Worm (Caenorhabditis elegans) whole organism, L4 larva: Measurements from ENCODE around the gene T27E7.1.

Experiments
- F37D6.2 ChIP-seq: sonication (generic microtip); optimal IDR thresholded peaks from 2 replicates; lab custom pipeline; 2016; ENCODE audit warnings: mild to moderate bottlenecking, missing genetic modification characterization, missing compliant biosample characterization
- T20F7.1 ChIP-seq: fragments of 200-800 bp; sonication (Bioruptor generic); optimal IDR thresholded peaks from 2 replicates; lab custom pipeline; 2018; ENCODE audit warnings: mild to moderate bottlenecking, missing genetic modification characterization, missing compliant biosample characterization
- T26A8.4 ChIP-seq: fragments of 200-800 bp; sonication (Bioruptor generic); IDR thresholded peaks from 2 replicates; pipeline ENCODE4 v1.3.6; 2022; ENCODE audit warnings: missing genetic modification characterization, missing compliant biosample characterization
- arid-1 ChIP-seq: fragments of 200-800 bp; sonication (Bioruptor generic); conservative IDR thresholded peaks from 2 replicates; pipeline ENCODE4 v1.3.6; 2022; ENCODE audit warnings: missing genetic modification reagents, missing genetic modification characterization, missing compliant biosample characterization
- daf-16 ChIP-seq, 3 experiments: sonication (generic microtip); optimal IDR thresholded peaks; 2 replicates each; lab custom pipeline; 2016 to 2017; ENCODE audit warnings: missing genetic modification characterization in 3 of 3, missing genetic modification reagents in 3 of 3, mild to moderate bottlenecking in 2 of 3, missing compliant biosample characterization in 2 of 3, missing biosample characterization in 1 of 3, moderate library complexity in 1 of 3
- dmd-8 ChIP-seq: fragments of 200-800 bp; sonication (Bioruptor generic); IDR thresholded peaks from 2 replicates; pipeline ENCODE4 v1.3.6; 2022; ENCODE audit warnings: missing genetic modification characterization, missing compliant biosample characterization
- duxl-1 ChIP-seq: sonication (generic microtip); optimal IDR thresholded peaks from 2 replicates; lab custom pipeline; 2016; ENCODE audit warnings: mild to moderate bottlenecking, missing genetic modification characterization, moderate library complexity, missing compliant biosample characterization; ENCODE audit not compliant: poor library complexity
- dve-1 ChIP-seq: sonication (generic microtip); optimal IDR thresholded peaks from 2 replicates; lab custom pipeline; 2017; ENCODE audit warnings: antibody characterized with exemption, mild to moderate bottlenecking, missing genetic modification characterization, missing compliant biosample characterization; ENCODE audit not compliant: insufficient read depth
- egl-43 ChIP-seq: fragments of 200-800 bp; sonication (Bioruptor generic); IDR thresholded peaks from 2 replicates; pipeline ENCODE4 v1.3.6; 2022; ENCODE audit warnings: missing genetic modification reagents, missing genetic modification characterization, missing compliant biosample characterization
- jun-1 ChIP-seq: fragments of 150-350 bp; optimal IDR thresholded peaks from 2 replicates; lab custom pipeline; 2014; ENCODE audit warnings: missing biosample characterization, missing genetic modification reagents, missing genetic modification characterization
- lim-7 ChIP-seq: fragments of 200-800 bp; sonication (Bioruptor generic); IDR thresholded peaks from 2 replicates; pipeline ENCODE4 v1.3.6; 2022; ENCODE audit warnings: missing genetic modification characterization, missing compliant biosample characterization
- lin-15B ChIP-seq: fragments of 150-350 bp; sonication (generic microtip); optimal IDR thresholded peaks from 3 replicates; lab custom pipeline; 2014; ENCODE audit warnings: missing biosample characterization, missing genetic modification characterization
- mdl-1 ChIP-seq, 2 experiments: fragments of 150-350 bp in 1 of 2; sonication (generic microtip) in 1 of 2; optimal IDR thresholded peaks; 2 replicates each; lab custom pipeline; 2014 to 2017; ENCODE audit warnings: missing biosample characterization in 2 of 2, missing genetic modification characterization in 2 of 2
- nhr-11 ChIP-seq: fragments of 150-350 bp; optimal IDR thresholded peaks from 2 replicates; lab custom pipeline; 2014; ENCODE audit warnings: missing biosample characterization, missing genetic modification characterization
- nhr-25 ChIP-seq: sonication (generic microtip); optimal IDR thresholded peaks from 2 replicates; lab custom pipeline; 2017; ENCODE audit warnings: missing genetic modification characterization, mild to moderate bottlenecking, missing compliant biosample characterization, antibody characterized with exemption, moderate library complexity, borderline replicate concordance; ENCODE audit not compliant: insufficient read depth
- pha-4 ChIP-seq, 2 experiments: fragments of 150-350 bp in 1 of 2; fragments of 200-800 bp in 1 of 2; sonication (Bioruptor generic) in 1 of 2; IDR thresholded peaks in 1 of 2; optimal IDR thresholded peaks in 1 of 2; 2 replicates each; pipeline versions ENCODE4 v1.3.6 to Lab custom; 2014 to 2022; ENCODE audit warnings: missing genetic modification characterization in 2 of 2, missing genetic modification reagents in 2 of 2, missing biosample characterization in 1 of 2, missing compliant biosample characterization in 1 of 2
- pqm-1 ChIP-seq: sonication (generic microtip); optimal IDR thresholded peaks from 2 replicates; lab custom pipeline; 2017; ENCODE audit warnings: missing biosample characterization, missing genetic modification characterization
- snpc-1.2 ChIP-seq: fragments of 200-800 bp; sonication (Bioruptor generic); IDR thresholded peaks from 2 replicates; pipeline ENCODE4 v1.3.6; 2022; ENCODE audit warnings: missing genetic modification reagents, missing genetic modification characterization, missing compliant biosample characterization
- unc-62 ChIP-seq, 3 experiments: fragments of 150-350 bp in 1 of 3; sonication (generic microtip); optimal IDR thresholded peaks in 2 of 3; peaks in 1 of 3; 1 replicate in 1 of 3; 2 replicates in 2 of 3; lab custom pipeline; 2014 to 2017; ENCODE audit warnings: missing biosample characterization in 3 of 3, missing genetic modification characterization in 3 of 3, missing genetic modification reagents in 3 of 3, missing genotype in 1 of 3
- zfp-2 ChIP-seq: sonication (generic microtip); optimal IDR thresholded peaks from 2 replicates; lab custom pipeline; 2016; ENCODE audit warnings: mild to moderate bottlenecking, missing genetic modification characterization, missing compliant biosample characterization
- zip-2 ChIP-seq: fragments of 150-350 bp; optimal IDR thresholded peaks from 2 replicates; lab custom pipeline; 2014; ENCODE audit warnings: missing biosample characterization, missing genetic modification characterization

The T27E7.1 gene

ce11 chrIV:14562649-14563268 is 43.2 kb downstream of the T27E7.1 start:
- TF ChIP-seq pqm-1 (tag; lab: Kevin White, UChicago), result peak; percentile 75
- TF ChIP-seq egl-43, result no peak
- TF ChIP-seq daf-16 (GFP tag; optimal IDR thresholded peaks at IDR 0.05; lab: Kevin White, UChicago), result no peak
- TF ChIP-seq daf-16 (tag; optimal IDR thresholded peaks at IDR 0.05; lab: Kevin White, UChicago), result peak; percentile 40
- TF ChIP-seq arid-1, result no peak
- TF ChIP-seq unc-62 (GFP tag; optimal IDR thresholded peaks at IDR 0.05 in 1 of 2; lab: Kevin White, UChicago), result peak in 1 of 2 experiments; percentile 80
- no peak for TF ChIP-seq unc-62 (tag; optimal IDR thresholded peaks at IDR 0.05; lab: Kevin White, UChicago)
- TF ChIP-seq jun-1 (tag; lab: Kevin White, UChicago), result no peak
- no peak for TF ChIP-seq F37D6.2
- no peak for TF ChIP-seq pha-4 (GFP tag; IDR thresholded peaks at IDR 0.05; lab: Robert Waterston, UW)
- peak; percentile 31 for TF ChIP-seq pha-4 (tag; optimal IDR thresholded peaks at IDR 0.05; lab: Kevin White, UChicago)
- TF ChIP-seq dve-1 (tag; lab: Kevin White, UChicago), result peak; percentile 14
- TF ChIP-seq snpc-1.2 (GFP tag; lab: Robert Waterston, UW), result peak; percentile 74; the same call in 1 of the 2 replicates

- TF ChIP-seq nhr-25 (tag; lab: Kevin White, UChicago), result no peak
- no peak for TF ChIP-seq lim-7 (GFP tag; lab: Robert Waterston, UW)
- no peak for TF ChIP-seq zfp-2 (tag; lab: Kevin White, UChicago)
- no peak for TF ChIP-seq T20F7.1 (GFP tag; lab: Kevin White, UChicago)
- TF ChIP-seq lin-15B, result no peak
- TF ChIP-seq zip-2, result no peak
- no peak for TF ChIP-seq nhr-11 (tag; lab: Kevin White, UChicago)
- no peak for TF ChIP-seq T26A8.4 (GFP tag; lab: Robert Waterston, UW)
- TF ChIP-seq mdl-1 (tag; optimal IDR thresholded peaks at IDR 0.05; lab: Kevin White, UChicago), result no peak
- no peak for TF ChIP-seq duxl-1 (tag; lab: Kevin White, UChicago)
- TF ChIP-seq dmd-8 (GFP tag; lab: Robert Waterston, UW), result no peak
- no peak for TF ChIP-seq dve-1 (tag; lab: Kevin White, UChicago)
Observed at ce11 chrIV:14565062-14565461, 45.5 kb downstream of the T27E7.1 start, which contains the start of gene Y57G11B.2. Gene Y57G11B.2 (plus strand): TSS chrIV:14565362.
